Worm (Caenorhabditis elegans): ENCODE results near the gene cox-6C.
"Not testable (repeated sequence)": the region's sequence is repeated elsewhere in the genome, so short reads cannot be mapped to it uniquely, and the experiment has no call there.

The cox-6C gene

DNA sequence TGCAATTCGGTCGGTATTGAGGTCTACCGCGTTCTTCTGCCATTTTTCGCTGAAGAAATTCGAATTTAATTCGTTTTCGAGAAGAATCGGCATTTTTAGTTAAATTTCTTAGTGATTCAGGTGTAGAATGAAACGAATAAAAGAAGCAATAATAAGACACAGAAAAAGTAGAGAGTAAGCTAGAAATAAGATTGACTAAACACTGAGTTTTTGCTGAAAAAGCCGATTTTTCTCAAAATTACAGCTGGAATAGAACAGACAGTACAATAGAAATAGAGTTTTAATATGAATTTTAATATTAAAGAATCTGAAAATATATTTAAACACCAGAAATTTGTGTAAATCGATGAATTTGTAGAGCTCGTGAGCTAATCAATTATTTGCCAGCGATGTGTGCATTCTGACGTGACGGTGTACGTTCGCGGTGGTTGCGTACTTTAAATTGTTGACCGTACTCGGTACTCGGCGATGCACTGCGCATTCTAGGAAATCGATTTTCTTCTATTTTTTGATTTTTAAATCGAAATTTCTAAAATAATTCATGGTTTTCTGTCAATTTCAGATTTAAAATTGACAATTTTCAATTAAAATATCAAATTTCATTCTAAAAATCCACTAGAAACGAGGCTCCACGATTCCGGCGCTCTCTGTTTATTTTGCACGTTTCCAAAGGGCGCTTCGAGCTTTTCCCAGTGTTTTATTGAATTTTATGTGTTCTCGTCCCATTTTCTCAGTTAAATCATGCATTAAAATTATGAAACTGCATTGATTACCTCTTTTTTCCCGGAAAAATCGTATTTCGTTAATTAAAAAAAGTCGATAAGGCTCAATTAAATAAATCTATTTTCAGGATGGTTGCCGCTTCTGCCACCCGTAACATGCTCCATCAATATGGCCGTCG lies at the start of gene cox-6C, which contains the start of gene grld-1:
TSS of gene cox-6C (plus strand) at position 851 of the 901 bp plus-strand sequence.
TSS of gene grld-1 (minus strand) at position 51 of the 901 bp plus-strand sequence.
- TF ChIP-seq W03F9.2 (tag; optimal IDR thresholded peaks at IDR 0.05) (peak; percentile 82), dao-5 (tag; optimal IDR thresholded peaks at IDR 0.05) (no peak)

DNA sequence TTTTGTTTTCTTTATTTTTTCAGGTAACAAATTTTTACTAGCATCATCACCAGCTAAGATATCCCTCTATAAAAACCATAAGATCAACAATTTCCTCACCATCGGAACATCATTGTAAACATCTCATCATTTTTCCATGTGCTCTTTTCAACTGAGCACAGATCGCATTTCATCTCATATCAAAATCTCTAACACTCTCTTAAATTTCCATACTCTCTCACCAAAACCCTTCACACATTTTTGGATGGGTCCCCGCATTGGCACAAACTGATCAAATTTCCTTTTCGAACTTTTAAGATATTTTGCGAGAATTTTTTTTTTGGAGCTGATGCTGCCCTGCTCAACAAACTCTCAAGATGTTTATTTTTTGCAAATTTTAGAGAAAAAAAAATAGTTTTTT lies 49.1 kb upstream of the cox-6C start:
- no peak for TF ChIP-seq dao-5 (tag; optimal IDR thresholded peaks at IDR 0.05)
- TF ChIP-seq W03F9.2 (tag; optimal IDR thresholded peaks at IDR 0.05), result no peak
- TF ChIP-seq him-1 (tag; optimal IDR thresholded peaks at IDR 0.05), result no peak

DNA sequence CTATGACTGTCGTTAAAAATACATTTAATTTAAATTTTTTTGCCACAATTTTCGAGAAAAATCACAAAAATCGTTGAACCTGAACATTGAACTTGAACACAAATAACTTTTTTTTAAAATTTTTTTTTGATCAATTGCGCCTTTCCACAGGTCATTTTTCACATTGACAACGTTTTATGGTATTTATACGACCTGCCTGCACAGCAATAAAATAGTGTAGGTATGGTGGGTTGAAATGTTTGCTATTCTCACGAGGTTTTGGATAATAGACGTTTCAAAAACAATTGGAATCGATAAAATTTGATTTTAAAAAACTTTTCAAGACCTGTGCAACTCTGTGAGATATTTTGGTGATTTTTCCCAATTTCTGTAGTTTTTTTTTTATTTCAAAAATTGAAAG lies 48.3 kb upstream of the cox-6C start:
- TF ChIP-seq dao-5 (tag; optimal IDR thresholded peaks at IDR 0.05) (no peak), W03F9.2 (tag; optimal IDR thresholded peaks at IDR 0.05) (no peak), him-1 (tag; optimal IDR thresholded peaks at IDR 0.05) (no peak)

DNA sequence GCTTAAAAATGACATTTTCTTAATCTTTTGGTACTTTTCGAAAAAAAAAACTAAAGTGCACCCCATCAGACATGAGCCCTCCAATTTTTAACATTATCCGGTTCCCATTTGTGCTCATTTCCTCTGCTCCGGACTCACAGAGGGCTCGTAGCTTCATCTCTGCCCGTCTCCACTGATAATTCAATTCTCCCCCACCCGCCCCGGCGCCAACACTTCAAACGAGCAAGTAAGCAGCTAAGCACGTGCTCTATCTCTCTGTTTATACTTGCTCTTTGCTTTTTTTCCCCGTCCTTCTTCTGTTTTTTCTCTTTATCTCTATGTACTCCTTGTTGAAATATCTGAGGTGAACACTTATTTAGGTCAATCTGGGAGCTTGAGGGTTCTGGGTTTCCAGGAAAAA lies 47.3 kb upstream of the cox-6C start, which contains the start of gene T05C7.9:
TSS of gene T05C7.9 (plus strand) at position 72 of the 400 bp plus-strand sequence.
- TF ChIP-seq W03F9.2 (tag; optimal IDR thresholded peaks at IDR 0.05) (no peak), dao-5 (tag; optimal IDR thresholded peaks at IDR 0.05) (no peak), him-1 (tag; optimal IDR thresholded peaks at IDR 0.05) (no peak)

DNA sequence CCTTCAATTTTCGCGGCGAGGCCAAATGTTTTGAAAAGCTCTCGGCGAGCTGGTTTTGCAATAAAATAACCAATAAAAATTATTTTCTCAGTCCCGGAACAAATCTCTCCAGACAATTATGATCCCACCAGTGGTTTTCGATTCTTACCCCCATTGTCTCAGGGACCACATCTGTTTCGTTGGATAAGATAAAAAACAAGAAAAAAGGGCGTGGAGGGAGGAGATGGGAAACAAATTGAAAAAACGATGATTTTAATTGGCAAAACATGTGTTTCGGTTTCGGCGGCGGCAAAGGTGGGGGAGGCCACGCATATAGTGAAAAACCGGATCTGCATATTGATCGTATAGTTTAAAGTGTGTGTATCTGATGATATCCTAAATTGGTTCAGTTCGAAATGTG lies 45.6 kb upstream of the cox-6C start:
- TF ChIP-seq W03F9.2 (tag; optimal IDR thresholded peaks at IDR 0.05) (no peak), him-1 (tag; optimal IDR thresholded peaks at IDR 0.05) (no peak), dao-5 (tag; optimal IDR thresholded peaks at IDR 0.05) (no peak)

DNA sequence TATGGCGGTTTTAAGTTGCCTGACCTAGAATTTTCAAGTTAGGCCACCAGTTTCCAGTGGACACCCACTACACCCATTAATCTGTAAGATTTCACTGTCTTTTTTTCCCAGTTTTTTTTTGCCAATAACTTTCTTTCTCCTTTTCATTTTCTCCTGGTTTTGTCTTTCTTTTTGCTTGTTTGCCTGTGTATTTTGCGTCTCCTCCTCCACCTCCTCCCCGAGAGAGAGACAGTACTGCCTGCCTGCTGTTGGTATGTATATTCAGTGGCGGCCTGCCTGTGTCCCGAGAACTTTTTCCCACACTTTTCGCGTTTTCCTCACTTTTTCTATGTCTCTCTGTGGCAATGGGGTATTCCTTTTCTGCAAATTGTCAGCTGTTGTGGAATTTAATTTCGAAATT lies 45.1 kb upstream of the cox-6C start:
- no peak for TF ChIP-seq dao-5 (tag; optimal IDR thresholded peaks at IDR 0.05)
- no peak for TF ChIP-seq W03F9.2 (tag; optimal IDR thresholded peaks at IDR 0.05)

DNA sequence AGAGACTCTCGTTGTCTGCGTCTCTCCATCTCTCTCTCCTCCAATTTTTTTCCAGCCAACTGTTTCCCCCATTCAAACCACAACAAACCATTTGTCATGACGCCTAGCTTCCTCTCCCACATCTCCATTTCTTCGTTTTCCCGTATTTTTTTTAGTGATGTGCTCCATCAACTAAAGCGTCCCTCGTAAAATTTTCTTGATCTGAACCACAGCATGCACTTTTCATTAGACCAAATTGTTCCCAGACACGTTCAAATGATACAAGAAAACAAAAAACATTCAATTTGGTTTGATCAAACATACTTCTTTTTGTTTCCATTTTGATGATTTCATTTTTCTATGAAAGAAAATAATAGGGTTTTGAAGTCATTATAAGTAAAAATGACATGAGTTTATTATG lies 44.2 kb upstream of the cox-6C start:
- no peak for TF ChIP-seq W03F9.2 (tag; optimal IDR thresholded peaks at IDR 0.05)
- TF ChIP-seq him-1 (tag; optimal IDR thresholded peaks at IDR 0.05), result no peak
- TF ChIP-seq dao-5 (tag; optimal IDR thresholded peaks at IDR 0.05), result no peak

DNA sequence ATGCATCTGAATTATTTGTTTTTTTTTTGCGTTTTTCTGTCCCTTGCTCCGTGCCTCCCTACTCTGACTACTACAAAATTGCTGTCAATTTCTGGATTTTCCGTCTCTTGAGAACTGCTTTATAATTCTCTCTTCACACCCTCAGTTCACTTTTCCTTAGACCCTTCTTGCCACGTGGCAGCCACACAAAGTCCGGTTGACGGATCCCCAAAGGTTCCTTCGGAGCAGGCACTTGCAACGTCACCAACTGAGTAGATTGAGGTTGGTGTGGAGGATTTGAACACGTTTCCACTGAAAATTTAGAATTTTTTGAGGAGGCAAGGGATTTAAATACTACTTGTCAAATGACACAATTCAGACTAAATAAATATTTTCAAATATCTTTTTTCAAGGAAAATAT lies 39.8 kb upstream of the cox-6C start:
- TF ChIP-seq him-1 (tag; optimal IDR thresholded peaks at IDR 0.05), result no peak
- no peak for TF ChIP-seq W03F9.2 (tag; optimal IDR thresholded peaks at IDR 0.05)
- no peak for TF ChIP-seq dao-5 (tag; optimal IDR thresholded peaks at IDR 0.05)

DNA sequence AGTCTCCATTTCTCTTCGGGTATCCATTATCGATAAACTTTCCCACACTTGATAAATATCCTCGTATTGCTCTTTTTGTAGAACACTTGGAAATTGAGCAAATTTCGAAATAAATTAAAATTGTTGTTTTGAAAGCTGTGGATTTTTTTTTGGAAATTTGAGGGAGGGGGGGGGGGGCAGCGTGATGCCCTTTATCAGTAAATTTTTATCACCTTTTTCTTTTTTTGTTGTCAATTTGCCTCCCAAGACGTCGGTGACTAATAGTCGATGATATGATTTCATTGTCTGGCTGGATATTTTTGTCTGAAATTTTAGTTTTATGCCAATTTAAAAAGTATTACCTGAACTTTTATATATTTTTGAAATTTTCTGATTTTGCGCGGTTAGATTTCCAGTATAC lies 36.5 kb upstream of the cox-6C start, which contains the start of gene scl-23:
TSS of gene scl-23 (minus strand) at position 101 of the 400 bp plus-strand sequence.
- no peak for TF ChIP-seq W03F9.2 (tag; optimal IDR thresholded peaks at IDR 0.05)
- no peak for TF ChIP-seq dao-5 (tag; optimal IDR thresholded peaks at IDR 0.05)
- TF ChIP-seq him-1 (tag; optimal IDR thresholded peaks at IDR 0.05), result no peak

DNA sequence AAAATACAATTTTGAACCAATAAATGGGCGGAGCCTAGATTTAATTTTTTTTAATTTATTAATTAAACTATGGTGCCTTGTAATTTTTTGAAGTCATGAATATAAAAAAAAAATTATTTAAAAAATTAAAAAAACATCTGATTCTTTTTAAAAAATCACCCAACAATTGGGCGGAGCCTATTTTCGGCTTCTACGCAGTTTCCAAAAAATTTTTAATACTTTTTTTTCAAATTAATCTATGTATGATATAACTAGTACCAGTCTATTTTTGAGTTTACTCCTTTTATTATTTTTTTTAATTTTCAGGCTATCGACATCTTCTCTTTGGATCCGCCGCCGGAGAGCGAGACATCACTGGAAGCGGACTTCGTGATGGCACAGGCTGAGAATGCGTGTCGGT lies 34.9 kb upstream of the cox-6C start, which contains the start of gene tpa-1:
TSS of gene tpa-1 (plus strand) at position 301 of the 400 bp plus-strand sequence.
- TF ChIP-seq him-1 (tag; optimal IDR thresholded peaks at IDR 0.05) (no peak), dao-5 (tag; optimal IDR thresholded peaks at IDR 0.05) (no peak), W03F9.2 (tag; optimal IDR thresholded peaks at IDR 0.05) (no peak)

DNA sequence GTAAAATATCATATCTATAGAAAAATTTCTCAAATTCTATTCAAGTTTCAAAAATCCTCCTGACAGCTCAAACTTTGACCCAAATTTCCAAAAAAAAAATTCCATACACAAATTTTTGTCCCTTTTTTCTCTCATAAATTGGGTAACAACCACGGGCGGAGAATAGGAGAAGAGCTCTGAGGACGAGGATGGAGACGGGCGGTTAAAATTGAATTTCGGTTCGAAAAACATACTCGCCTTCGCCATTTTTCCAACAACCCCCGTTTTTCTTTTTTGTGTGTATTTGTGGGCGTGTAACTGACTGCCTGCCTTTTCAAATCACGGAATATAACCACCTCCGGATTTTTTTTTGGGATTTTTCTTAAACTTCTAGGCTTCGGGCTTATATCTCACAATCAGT lies 28.9 kb upstream of the cox-6C start:
- no peak for TF ChIP-seq dao-5 (tag; optimal IDR thresholded peaks at IDR 0.05)
- TF ChIP-seq W03F9.2 (tag; optimal IDR thresholded peaks at IDR 0.05), result no peak
- TF ChIP-seq him-1 (tag; optimal IDR thresholded peaks at IDR 0.05), result no peak

DNA sequence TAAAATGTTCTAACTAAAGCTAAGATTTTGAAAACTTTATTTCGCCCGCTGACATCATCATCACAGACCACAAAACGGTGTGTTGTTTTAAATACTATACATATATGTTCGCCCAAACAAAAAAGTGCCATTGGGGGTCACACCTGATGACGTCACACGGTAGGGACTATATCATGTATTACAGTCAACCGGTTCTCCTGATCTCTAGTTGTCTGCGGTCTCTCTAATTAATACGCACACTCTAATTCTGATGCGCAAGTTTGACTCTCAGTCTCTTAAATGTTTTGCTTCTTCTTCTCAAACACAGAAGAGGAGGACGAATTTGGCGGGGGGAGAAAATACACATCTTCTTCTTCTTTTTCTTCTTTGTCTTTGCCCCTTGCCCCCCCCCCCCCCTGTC lies 23.7 kb upstream of the cox-6C start:
- TF ChIP-seq him-1 (tag; optimal IDR thresholded peaks at IDR 0.05) (no peak), dao-5 (tag; optimal IDR thresholded peaks at IDR 0.05) (no peak), W03F9.2 (tag; optimal IDR thresholded peaks at IDR 0.05) (no peak)

DNA sequence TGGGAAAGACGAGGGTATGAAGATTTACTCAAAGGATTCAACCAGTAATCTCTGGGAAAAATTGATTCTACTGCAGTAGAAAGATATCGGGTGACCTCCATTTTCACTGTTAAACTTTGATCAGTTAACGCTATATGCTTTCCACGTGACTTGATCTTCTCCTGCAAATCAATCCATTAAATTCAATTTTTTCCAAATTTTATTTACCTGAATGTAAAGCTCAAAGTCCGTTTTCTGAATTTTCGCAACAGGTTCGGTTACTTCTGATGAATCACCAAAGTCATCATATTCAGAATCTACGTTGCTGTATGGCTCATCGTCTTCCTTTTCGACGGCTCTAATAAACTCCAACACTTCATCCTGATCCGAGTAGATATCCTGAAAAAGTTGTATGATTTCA lies 17.2 kb upstream of the cox-6C start, which contains the start of gene B0545.4:
TSS of gene B0545.4 (minus strand) at position 101 of the 400 bp plus-strand sequence.
- TF ChIP-seq him-1 (tag; optimal IDR thresholded peaks at IDR 0.05), result no peak
- TF ChIP-seq W03F9.2 (tag; optimal IDR thresholded peaks at IDR 0.05), result no peak
- no peak for TF ChIP-seq dao-5 (tag; optimal IDR thresholded peaks at IDR 0.05)

DNA sequence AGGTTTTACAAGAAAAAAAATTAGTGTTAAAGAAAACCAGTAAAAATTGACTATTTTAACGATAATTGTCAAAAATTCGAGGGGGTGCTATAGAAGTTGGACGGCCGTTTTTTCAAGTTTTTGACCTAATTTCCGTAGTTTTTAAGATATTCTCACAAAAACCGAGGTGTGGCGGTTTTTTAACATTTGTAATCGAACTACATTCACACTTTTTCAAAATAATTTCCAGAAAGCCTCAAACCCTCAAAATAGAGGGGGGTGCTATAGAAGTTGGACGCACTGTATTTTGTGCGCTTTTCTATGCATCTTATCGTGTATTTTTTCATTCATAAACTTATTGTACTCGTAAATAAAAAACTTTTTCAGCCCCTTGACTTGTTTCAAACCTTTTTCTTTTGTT lies 15.2 kb upstream of the cox-6C start, which contains the start of gene F29C4.4:
TSS of gene F29C4.4 (plus strand) at position 301 of the 400 bp plus-strand sequence.
- not testable (repeated sequence) for TF ChIP-seq W03F9.2, dao-5, him-1 (tag; optimal IDR thresholded peaks at IDR 0.05)
